Worm (Caenorhabditis elegans) whole organism, L1 larva: ENCODE data around the gene C02H6.1.

Source experiments
- alr-1 ChIP-seq: fragments of 200-800 bp; sonication (Bioruptor generic); optimal IDR thresholded peaks from 2 replicates; lab custom pipeline; 2018; ENCODE audit warnings: borderline replicate concordance, mild to moderate bottlenecking, missing genetic modification characterization, missing compliant biosample characterization
- aly-2 ChIP-seq: fragments of 150-350 bp; optimal IDR thresholded peaks from 2 replicates; lab custom pipeline; 2014; ENCODE audit warnings: missing biosample characterization, missing genetic modification characterization
- blmp-1 ChIP-seq: fragments of 150-350 bp; optimal IDR thresholded peaks from 2 replicates; lab custom pipeline; 2014; ENCODE audit warnings: missing biosample characterization, missing genetic modification characterization
- ceh-8 ChIP-seq: fragments of 200-800 bp; sonication (Bioruptor generic); optimal IDR thresholded peaks from 2 replicates; lab custom pipeline; 2018; ENCODE audit warnings: mild to moderate bottlenecking, missing genetic modification characterization, moderate library complexity, missing compliant biosample characterization
- ceh-82 ChIP-seq, 3 experiments: fragments of 150-350 bp in 1 of 3; sonication (generic microtip) in 2 of 3; optimal IDR thresholded peaks; 2 replicates each; lab custom pipeline; 2014 to 2017; ENCODE audit warnings: missing biosample characterization in 3 of 3, missing genetic modification characterization in 3 of 3
- efl-1 ChIP-seq, 4 experiments: fragments of 150-350 bp; optimal IDR thresholded peaks in 3 of 4; peaks in 1 of 4; 1 replicate in 1 of 4; 2 replicates in 3 of 4; lab custom pipeline; 2014; ENCODE audit warnings: missing biosample characterization in 2 of 4, missing genetic modification characterization in 2 of 4, missing genetic modification reagents in 2 of 4
- efl-3 ChIP-seq: fragments of 200-800 bp; sonication (Bioruptor generic); optimal IDR thresholded peaks from 2 replicates; lab custom pipeline; 2018; ENCODE audit warnings: mild to moderate bottlenecking, missing genetic modification characterization, missing compliant biosample characterization
- egl-27 ChIP-seq, 2 experiments: fragments of 150-350 bp in 1 of 2; sonication (generic microtip); optimal IDR thresholded peaks; 3 replicates each; lab custom pipeline; 2017 to 2018; ENCODE audit warnings: missing biosample characterization in 2 of 2, missing genetic modification characterization in 2 of 2, missing genetic modification reagents in 2 of 2
- ets-5 ChIP-seq: fragments of 200-800 bp; sonication (Bioruptor generic); IDR thresholded peaks from 2 replicates; pipeline ENCODE4 v1.3.6; 2022; ENCODE audit warnings: missing genetic modification characterization, missing compliant biosample characterization
- fkh-8 ChIP-seq: sonication (generic microtip); optimal IDR thresholded peaks from 2 replicates; lab custom pipeline; 2016; ENCODE audit warnings: mild to moderate bottlenecking, missing genetic modification characterization, missing compliant biosample characterization
- hpl-2 ChIP-seq: fragments of 150-350 bp; optimal IDR thresholded peaks from 2 replicates; lab custom pipeline; 2014; ENCODE audit warnings: missing biosample characterization, missing genetic modification reagents, missing genetic modification characterization
- irx-1 ChIP-seq: sonication (generic microtip); optimal IDR thresholded peaks from 2 replicates; lab custom pipeline; 2016; ENCODE audit warnings: missing genetic modification characterization, missing compliant biosample characterization
- lin-13 ChIP-seq: fragments of 150-350 bp; optimal IDR thresholded peaks from 2 replicates; lab custom pipeline; 2014; ENCODE audit warnings: missing biosample characterization, missing genetic modification reagents, missing genetic modification characterization
- lin-15B ChIP-seq: fragments of 150-350 bp; sonication (generic microtip); optimal IDR thresholded peaks from 3 replicates; lab custom pipeline; 2014; ENCODE audit warnings: missing biosample characterization, missing genetic modification characterization
- lir-3 ChIP-seq: sonication (generic microtip); optimal IDR thresholded peaks from 2 replicates; lab custom pipeline; 2016; ENCODE audit warnings: mild to moderate bottlenecking, missing genetic modification characterization, moderate library complexity, missing compliant biosample characterization; ENCODE audit not compliant: poor library complexity
- mep-1 ChIP-seq: fragments of 150-350 bp; optimal IDR thresholded peaks from 2 replicates; lab custom pipeline; 2014; ENCODE audit warnings: missing biosample characterization, missing genetic modification characterization
- nhr-237 ChIP-seq: fragments of 150-350 bp; optimal IDR thresholded peaks from 2 replicates; lab custom pipeline; 2014; ENCODE audit warnings: missing biosample characterization, missing genetic modification characterization
- nhr-77 ChIP-seq: fragments of 150-350 bp; optimal IDR thresholded peaks from 2 replicates; lab custom pipeline; 2014; ENCODE audit warnings: missing biosample characterization, missing genetic modification characterization
- nhr-84 ChIP-seq: sonication (generic microtip); optimal IDR thresholded peaks from 2 replicates; lab custom pipeline; 2017; ENCODE audit warnings: missing biosample characterization, missing genetic modification characterization
- nhr-85 ChIP-seq: sonication (generic microtip); peaks from one replicate; lab custom pipeline; 2016; ENCODE audit warnings: missing genetic modification characterization, inconsistent platforms, missing compliant biosample characterization
- nhr-90 ChIP-seq: sonication (generic microtip); optimal IDR thresholded peaks from 2 replicates; lab custom pipeline; 2016; ENCODE audit warnings: mild to moderate bottlenecking, missing genetic modification characterization, missing compliant biosample characterization; ENCODE audit not compliant: poor library complexity
- pqm-1 ChIP-seq: sonication (generic microtip); optimal IDR thresholded peaks from 3 replicates; lab custom pipeline; 2017; ENCODE audit warnings: missing biosample characterization, missing genetic modification characterization
- rnt-1 ChIP-seq: sonication (generic microtip); optimal IDR thresholded peaks from 2 replicates; lab custom pipeline; 2016; ENCODE audit warnings: mild to moderate bottlenecking, missing genetic modification characterization, moderate library complexity, missing compliant biosample characterization
- snu-23 ChIP-seq: sonication (generic microtip); optimal IDR thresholded peaks from 2 replicates; lab custom pipeline; 2016; ENCODE audit warnings: missing genetic modification characterization, missing compliant biosample characterization
- sptf-1 ChIP-seq: fragments of 150-350 bp; optimal IDR thresholded peaks from 2 replicates; lab custom pipeline; 2014; ENCODE audit warnings: missing biosample characterization, missing genetic modification characterization
- swsn-7 ChIP-seq: sonication (generic microtip); optimal IDR thresholded peaks from 2 replicates; lab custom pipeline; 2016; ENCODE audit warnings: missing genetic modification characterization, missing compliant biosample characterization
- tbx-2 ChIP-seq: sonication (generic microtip); optimal IDR thresholded peaks from 2 replicates; lab custom pipeline; 2016; ENCODE audit warnings: missing genetic modification characterization, missing compliant biosample characterization
- unc-30 ChIP-seq: sonication (generic microtip); optimal IDR thresholded peaks from 2 replicates; lab custom pipeline; 2017; ENCODE audit warnings: missing biosample characterization, missing genetic modification characterization
- vab-15 ChIP-seq: sonication (generic microtip); optimal IDR thresholded peaks from 2 replicates; lab custom pipeline; 2017; ENCODE audit warnings: missing genotype, mild to moderate bottlenecking, missing genetic modification characterization, missing compliant biosample characterization
- xbp-1 ChIP-seq: sonication (generic microtip); optimal IDR thresholded peaks from 2 replicates; lab custom pipeline; 2016; ENCODE audit warnings: missing genetic modification characterization, missing compliant biosample characterization
- zag-1 ChIP-seq: fragments of 150-350 bp; optimal IDR thresholded peaks from 2 replicates; lab custom pipeline; 2014; ENCODE audit warnings: missing biosample characterization, missing genetic modification characterization
- ztf-4 ChIP-seq: fragments of 150-350 bp; optimal IDR thresholded peaks from 2 replicates; lab custom pipeline; 2014; ENCODE audit warnings: missing biosample characterization, missing genetic modification characterization

C02H6.1 gene

ce11 chrV:7386052-7386573, 3.6 kb downstream of the C02H6.1 start, which contains the start of gene srp-6 (continued):
- TF ChIP-seq unc-30 (tag; lab: Kevin White, UChicago) (no peak), hpl-2 (GFP tag; lab: Kevin White, UChicago) (no peak), nhr-77 (tag; lab: Kevin White, UChicago) (no peak), nhr-237 (tag; lab: Kevin White, UChicago) (no peak), snu-23 (no peak), nhr-90 (tag; lab: Kevin White, UChicago) (no peak), aly-2 (tag; lab: Kevin White, UChicago) (no peak), swsn-7 (tag; lab: Kevin White, UChicago) (no peak), lir-3 (tag; lab: Kevin White, UChicago) (no peak), tbx-2 (no peak), lin-13 (GFP tag; lab: Kevin White, UChicago) (no peak), xbp-1 (tag; lab: Kevin White, UChicago) (no peak), vab-15 (tag; lab: Kevin White, UChicago) (no peak), rnt-1 (tag; lab: Kevin White, UChicago) (no peak), mep-1 (tag; lab: Kevin White, UChicago) (no peak), pqm-1 (tag; lab: Kevin White, UChicago) (no peak), blmp-1 (tag; lab: Kevin White, UChicago) (peak; percentile 35), efl-3 (GFP tag; lab: Kevin White, UChicago) (no peak), irx-1 (tag; lab: Kevin White, UChicago) (no peak), egl-27 (tag; optimal IDR thresholded peaks at IDR 0.05; lab: Kevin White, UChicago) (no peak), nhr-84 (tag; lab: Kevin White, UChicago) (no peak)
- TF ChIP-seq, all 84 proteins: peak for 6

ce11 chrV:7381008-7381407, 8.7 kb downstream of the C02H6.1 start, which contains the start of gene C03G6.17:
TSS of gene C03G6.17 (minus strand) at chrV:7381108.
- TF ChIP-seq nhr-85 (peak; percentile 63), xbp-1 (tag; lab: Kevin White, UChicago) (no peak), blmp-1 (tag; lab: Kevin White, UChicago) (peak; percentile 22)

ce11 chrV:7379384-7379783, 10.3 kb downstream of the C02H6.1 start, which contains the start of gene srsx-24:
TSS of gene srsx-24 (minus strand) at chrV:7379484.
- TF ChIP-seq lir-3 (tag; lab: Kevin White, UChicago) (no peak), sptf-1 (tag; lab: Kevin White, UChicago) (no peak), ceh-8 (GFP tag; lab: Kevin White, UChicago) (peak; percentile 40)

ce11 chrV:7374090-7374489, 15.6 kb downstream of the C02H6.1 start, which contains the start of gene srx-56:
TSS of gene srx-56 (plus strand) at chrV:7374390.
- TF ChIP-seq fkh-8 (tag; lab: Kevin White, UChicago), result peak; percentile 50
- no peak for TF ChIP-seq lin-15B (tag; lab: Kevin White, UChicago)
- no peak for TF ChIP-seq ztf-4 (tag; lab: Kevin White, UChicago)
- TF ChIP-seq ceh-82 (tag; optimal IDR thresholded peaks at IDR 0.05; lab: Kevin White, UChicago), result no peak
- TF ChIP-seq alr-1 (tag; lab: Kevin White, UChicago), result no peak
- no peak for TF ChIP-seq zag-1 (tag; lab: Kevin White, UChicago)
- TF ChIP-seq, all 84 proteins: peak for 1

- no peak for TF ChIP-seq ets-5 (GFP tag; lab: Robert Waterston, UW)
- TF ChIP-seq swsn-7 (tag; lab: Kevin White, UChicago), result no peak
- TF ChIP-seq efl-1 (optimal IDR thresholded peaks at IDR 0.05; lab: Kevin White, UChicago), result no peak
- peak in 1 of 2 experiments; percentile 77 for TF ChIP-seq efl-1 (GFP tag; optimal IDR thresholded peaks at IDR 0.05 in 1 of 2; lab: Kevin White, UChicago)
These were observed 20.1 kb downstream of the C02H6.1 start, which contains the start of gene srj-14 for ce11 chrV:7369578-7369977. TSS of gene srj-14 (plus strand) at chrV:7369708.
